Worm (Caenorhabditis elegans): ENCODE measurements around the gene C44B12.3.

DNA sequence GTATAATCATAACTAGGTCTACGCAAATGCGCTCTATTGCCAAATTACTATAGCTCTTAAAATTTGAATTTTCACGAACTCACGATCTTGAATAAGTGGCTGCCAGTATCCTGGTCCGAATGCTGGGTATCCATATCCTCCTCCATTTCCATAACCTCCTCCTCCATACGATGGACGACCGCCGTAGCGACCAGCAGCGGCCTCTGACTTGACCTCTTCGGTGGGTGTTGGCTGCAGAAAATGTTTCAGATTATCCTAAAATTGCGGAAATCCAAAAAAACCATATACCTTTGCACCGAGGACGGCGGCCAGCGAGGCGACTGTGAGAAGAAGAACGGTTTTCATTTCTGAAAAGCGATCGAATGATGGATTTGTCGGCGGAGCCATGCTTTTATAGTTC, 20.2 kb downstream of the C44B12.3 start, which contains the start of gene perm-4:
- TF ChIP-seq flt-1 (GFP tag; IDR thresholded peaks at IDR 0.05) (no peak), tab-1 (GFP tag; IDR thresholded peaks at IDR 0.05) (no peak)

Measured in whole organism, midembryonic.